Fruit fly (Drosophila melanogaster) whole organism, prepupa: ENCODE data around the gene PNUTS.
A peak's percentile ranks its signal among the peaks of the same experiment; 100 is the strongest.

ENCODE experiments used
- CG31627 ChIP-seq: fragments of 200-800 bp; sonication (Bioruptor generic); optimal IDR thresholded peaks from 3 replicates; lab custom pipeline; 2016; ENCODE audit warnings: missing biosample characterization, missing genetic modification characterization
- CG32006 ChIP-seq: fragments of 200-800 bp; sonication (Bioruptor generic); optimal IDR thresholded peaks from 3 replicates; lab custom pipeline; 2017; ENCODE audit warnings: missing biosample characterization, mild to moderate bottlenecking, missing genetic modification characterization
- CG6163 ChIP-seq: fragments of 200-800 bp; sonication (Bioruptor generic); IDR thresholded peaks from 3 replicates; pipeline ENCODE4 v1.3.6; 2022; ENCODE audit warnings: missing biosample characterization, missing genetic modification characterization
- CG6854 ChIP-seq: fragments of 200-800 bp; sonication (Bioruptor generic); optimal IDR thresholded peaks from 2 replicates; lab custom pipeline; 2017; ENCODE audit warnings: missing biosample characterization, mild to moderate bottlenecking, missing genetic modification characterization
- CG7368 ChIP-seq: fragments of 200-800 bp; sonication (Bioruptor generic); optimal IDR thresholded peaks from 3 replicates; lab custom pipeline; 2016; ENCODE audit warnings: missing biosample characterization, missing genetic modification characterization
- CG8119 ChIP-seq: fragments of 200-800 bp; sonication (Bioruptor generic); IDR thresholded peaks from 3 replicates; pipeline ENCODE4 v1.3.6; 2022; ENCODE audit warnings: missing biosample characterization, missing genetic modification characterization
- CG8632 ChIP-seq: fragments of 200-800 bp; sonication (Bioruptor generic); optimal IDR thresholded peaks from 3 replicates; lab custom pipeline; 2016; ENCODE audit warnings: missing biosample characterization, missing genetic modification characterization
- acj6 ChIP-seq: fragments of 200-800 bp; sonication (Bioruptor generic); optimal IDR thresholded peaks from 3 replicates; lab custom pipeline; 2016; ENCODE audit warnings: missing biosample characterization, missing genetic modification characterization
- pdm3 ChIP-seq: fragments of 200-800 bp; sonication (Bioruptor generic); optimal IDR thresholded peaks from 3 replicates; lab custom pipeline; 2016; ENCODE audit warnings: missing biosample characterization, missing genetic modification characterization
- svp ChIP-seq: fragments of 200-800 bp; sonication (Bioruptor generic); peaks from one replicate; lab custom pipeline; 2016; ENCODE audit warnings: missing biosample characterization, missing genetic modification characterization
- topi ChIP-seq: fragments of 200-800 bp; sonication (Bioruptor generic); optimal IDR thresholded peaks from 3 replicates; lab custom pipeline; 2016; ENCODE audit warnings: missing biosample characterization, missing genetic modification characterization

- no peak for TF ChIP-seq pdm3
- no peak for TF ChIP-seq CG6163 (GFP tag; lab: Robert Waterston, UW)
- no peak for TF ChIP-seq CG8632 (GFP tag; lab: Kevin White, UChicago)
- no peak for TF ChIP-seq topi
- no peak for TF ChIP-seq CG32006 (GFP tag; lab: Kevin White, UChicago)
- TF ChIP-seq CG31627, result peak; percentile 49
- TF ChIP-seq CG8119, result peak; percentile 56; the same call in 2 of the 3 replicates
- no peak for TF ChIP-seq CG7368 (GFP tag; lab: Kevin White, UChicago)
- no peak for TF ChIP-seq acj6 (GFP tag; lab: Kevin White, UChicago)
- TF ChIP-seq svp (GFP tag; lab: Kevin White, UChicago), result peak; percentile 81
- no peak for TF ChIP-seq CG6854
Measured at dm6 chr2L:827516-828362, 42.5 kb upstream of the PNUTS start.
